Worm (Caenorhabditis elegans) whole organism, L2 larva: ENCODE results near the gene sra-38.

Source experiments
- C34F6.9 ChIP-seq: fragments of 150-350 bp; optimal IDR thresholded peaks from 2 replicates; lab custom pipeline; 2014; ENCODE audit warnings: missing biosample characterization, missing genetic modification characterization
- F13H6.1 ChIP-seq: sonication (generic microtip); optimal IDR thresholded peaks from 2 replicates; lab custom pipeline; 2016; ENCODE audit warnings: missing genetic modification characterization, missing compliant biosample characterization
- R02D3.7 ChIP-seq: fragments of 150-350 bp; optimal IDR thresholded peaks from 2 replicates; lab custom pipeline; 2014; ENCODE audit warnings: missing biosample characterization, missing genetic modification characterization
- Y55F3AM.14 ChIP-seq: fragments of 200-800 bp; sonication (Bioruptor generic); optimal IDR thresholded peaks from 2 replicates; lab custom pipeline; 2018; ENCODE audit warnings: mild to moderate bottlenecking, missing genetic modification characterization, missing compliant biosample characterization
- alr-1 ChIP-seq: fragments of 150-350 bp; optimal IDR thresholded peaks from 2 replicates; lab custom pipeline; 2014; ENCODE audit warnings: missing biosample characterization, missing genetic modification characterization
- aly-2 ChIP-seq: fragments of 150-350 bp; optimal IDR thresholded peaks from 2 replicates; lab custom pipeline; 2014; ENCODE audit warnings: missing biosample characterization, missing genetic modification characterization
- ama-1 ChIP-seq: fragments of 150-350 bp; optimal IDR thresholded peaks from 2 replicates; lab custom pipeline; 2018; ENCODE audit warnings: inconsistent platforms
- ceh-16 ChIP-seq: fragments of 150-350 bp; optimal IDR thresholded peaks from 2 replicates; lab custom pipeline; 2014; ENCODE audit warnings: missing biosample characterization, missing genetic modification characterization
- ceh-82 ChIP-seq: fragments of 150-350 bp; optimal IDR thresholded peaks from 2 replicates; lab custom pipeline; 2014; ENCODE audit warnings: missing biosample characterization, missing genetic modification characterization
- crh-2 ChIP-seq: sonication (generic microtip); optimal IDR thresholded peaks from 2 replicates; lab custom pipeline; 2017; ENCODE audit warnings: missing biosample characterization, missing genetic modification characterization
- elt-1 ChIP-seq: fragments of 150-350 bp; optimal IDR thresholded peaks from 2 replicates; lab custom pipeline; 2014; ENCODE audit warnings: missing biosample characterization, missing genetic modification characterization
- elt-3 ChIP-seq: sonication (generic microtip); optimal IDR thresholded peaks from 2 replicates; lab custom pipeline; 2017; ENCODE audit warnings: missing biosample characterization, missing genetic modification characterization
- fos-1 ChIP-seq: fragments of 150-350 bp; optimal IDR thresholded peaks from 2 replicates; lab custom pipeline; 2014; ENCODE audit warnings: missing biosample characterization, missing genetic modification characterization
- gmeb-1 ChIP-seq: fragments of 150-350 bp; optimal IDR thresholded peaks from 2 replicates; lab custom pipeline; 2014; ENCODE audit warnings: missing biosample characterization, missing genetic modification characterization
- lin-11 ChIP-seq: fragments of 150-350 bp; sonication (generic microtip); optimal IDR thresholded peaks from 2 replicates; lab custom pipeline; 2014; ENCODE audit warnings: missing biosample characterization, missing genetic modification characterization, inconsistent platforms, mixed read lengths
- lin-13 ChIP-seq: fragments of 150-350 bp; optimal IDR thresholded peaks from 2 replicates; lab custom pipeline; 2014; ENCODE audit warnings: missing biosample characterization, missing genetic modification reagents, missing genetic modification characterization
- lin-39 ChIP-seq: fragments of 150-350 bp; optimal IDR thresholded peaks from 2 replicates; lab custom pipeline; 2014; ENCODE audit warnings: missing biosample characterization, missing genetic modification reagents, missing genetic modification characterization
- lsy-2 ChIP-seq, 2 experiments: fragments of 150-350 bp in 1 of 2; sonication (generic microtip) in 1 of 2; optimal IDR thresholded peaks; 2 replicates each; lab custom pipeline; 2014 to 2017; ENCODE audit warnings: missing biosample characterization in 2 of 2, missing genetic modification characterization in 2 of 2
- mab-5 ChIP-seq: fragments of 150-350 bp; optimal IDR thresholded peaks from 2 replicates; lab custom pipeline; 2014; ENCODE audit warnings: missing biosample characterization, missing genetic modification characterization
- mdl-1 ChIP-seq, 2 experiments: fragments of 150-350 bp in 1 of 2; sonication (generic microtip) in 1 of 2; optimal IDR thresholded peaks; 2 replicates each; lab custom pipeline; 2017; ENCODE audit warnings: missing biosample characterization in 2 of 2, missing genetic modification characterization in 2 of 2
- nhr-10 ChIP-seq: sonication (generic microtip); optimal IDR thresholded peaks from 2 replicates; lab custom pipeline; 2017; ENCODE audit warnings: missing biosample characterization, missing genetic modification characterization
- nhr-129 ChIP-seq: fragments of 150-350 bp; optimal IDR thresholded peaks from 2 replicates; lab custom pipeline; 2014; ENCODE audit warnings: missing biosample characterization, missing genetic modification characterization
- nhr-21 ChIP-seq: fragments of 150-350 bp; optimal IDR thresholded peaks from 2 replicates; lab custom pipeline; 2014; ENCODE audit warnings: missing biosample characterization, missing genetic modification characterization
- nhr-237 ChIP-seq: fragments of 150-350 bp; optimal IDR thresholded peaks from 2 replicates; lab custom pipeline; 2014; ENCODE audit warnings: missing biosample characterization, missing genetic modification characterization
- nhr-25 ChIP-seq: fragments of 150-350 bp; sonication (generic microtip); optimal IDR thresholded peaks from 3 replicates; lab custom pipeline; 2014; ENCODE audit warnings: missing biosample characterization, missing genetic modification characterization
- nhr-6 ChIP-seq: fragments of 150-350 bp; optimal IDR thresholded peaks from 2 replicates; lab custom pipeline; 2014; ENCODE audit warnings: missing biosample characterization, missing genetic modification characterization
- nhr-77 ChIP-seq: fragments of 150-350 bp; optimal IDR thresholded peaks from 2 replicates; lab custom pipeline; 2014; ENCODE audit warnings: missing biosample characterization, missing genetic modification characterization
- peb-1 ChIP-seq: fragments of 150-350 bp; optimal IDR thresholded peaks from 2 replicates; lab custom pipeline; 2014; ENCODE audit warnings: missing biosample characterization, missing genetic modification characterization
- sem-4 ChIP-seq: fragments of 150-350 bp; optimal IDR thresholded peaks from 2 replicates; lab custom pipeline; 2014; ENCODE audit warnings: missing biosample characterization, missing genetic modification reagents, missing genetic modification characterization
- skn-1 ChIP-seq: sonication (generic microtip); optimal IDR thresholded peaks from 2 replicates; lab custom pipeline; 2017; ENCODE audit warnings: missing biosample characterization, missing genetic modification characterization
- sma-3 ChIP-seq: sonication (generic microtip); optimal IDR thresholded peaks from 2 replicates; lab custom pipeline; 2016; ENCODE audit warnings: missing genetic modification reagents, missing genetic modification characterization, missing compliant biosample characterization
- sma-9 ChIP-seq, 2 experiments: fragments of 150-350 bp in 1 of 2; sonication (generic microtip) in 1 of 2; optimal IDR thresholded peaks; 2 replicates each; lab custom pipeline; 2014 to 2016; ENCODE audit warnings: missing genetic modification characterization in 2 of 2, mild to moderate bottlenecking in 1 of 2, missing biosample characterization in 1 of 2, missing compliant biosample characterization in 1 of 2, missing genetic modification reagents in 1 of 2, moderate library complexity in 1 of 2
- unc-39 ChIP-seq: fragments of 150-350 bp; optimal IDR thresholded peaks from 2 replicates; lab custom pipeline; 2014; ENCODE audit warnings: missing biosample characterization, missing genetic modification characterization
- unc-55 ChIP-seq: fragments of 150-350 bp; sonication (generic microtip); optimal IDR thresholded peaks from 3 replicates; lab custom pipeline; 2014; ENCODE audit warnings: missing biosample characterization, missing genetic modification reagents, missing genetic modification characterization
- unc-62 ChIP-seq: fragments of 150-350 bp; optimal IDR thresholded peaks from 2 replicates; lab custom pipeline; 2014; ENCODE audit warnings: missing biosample characterization, missing genetic modification reagents, missing genetic modification characterization
- zag-1 ChIP-seq: fragments of 150-350 bp; optimal IDR thresholded peaks from 2 replicates; lab custom pipeline; 2014; ENCODE audit warnings: missing biosample characterization, missing genetic modification characterization
- ztf-4 ChIP-seq: fragments of 150-350 bp; optimal IDR thresholded peaks from 2 replicates; lab custom pipeline; 2014; ENCODE audit warnings: missing biosample characterization, missing genetic modification characterization

sra-38 gene

ce11 chrX:13945524-13945923, 45.6 kb upstream of the sra-38 start (continued):
- TF ChIP-seq mdl-1 (tag; optimal IDR thresholded peaks at IDR 0.05; lab: Kevin White, UChicago): peak; percentile 66 to 80
- peak; percentile 65 for TF ChIP-seq unc-55 (GFP tag; lab: Kevin White, UChicago)
- TF ChIP-seq lin-13 (GFP tag; lab: Kevin White, UChicago): peak; percentile 70
- no peak for TF ChIP-seq sma-3
- TF ChIP-seq peb-1 (tag; lab: Kevin White, UChicago): no peak
- TF ChIP-seq, all 48 proteins: peak for 16

ce11 chrX:13945090-13945489, 45.1 kb upstream of the sra-38 start:
- TF ChIP-seq mab-5 (tag; lab: Kevin White, UChicago): no peak
- no peak for TF ChIP-seq lin-13 (GFP tag; lab: Kevin White, UChicago)
- no peak for TF ChIP-seq nhr-6
- TF ChIP-seq F13H6.1 (tag; lab: Kevin White, UChicago): no peak
- TF ChIP-seq nhr-21 (tag; lab: Kevin White, UChicago): no peak
- TF ChIP-seq lin-11 (tag; lab: Kevin White, UChicago): no peak
- no peak for TF ChIP-seq lsy-2 (tag; optimal IDR thresholded peaks at IDR 0.05; lab: Kevin White, UChicago)
- no peak for TF ChIP-seq unc-62 (GFP tag; lab: Kevin White, UChicago)
- TF ChIP-seq ama-1: no peak
- no peak for TF ChIP-seq elt-3 (tag; lab: Kevin White, UChicago)
- no peak for TF ChIP-seq alr-1
- no peak for TF ChIP-seq elt-1 (tag; lab: Kevin White, UChicago)
- no peak for TF ChIP-seq nhr-10 (tag; lab: Kevin White, UChicago)
- no peak for TF ChIP-seq sma-3
- TF ChIP-seq Y55F3AM.14: no peak
- TF ChIP-seq lin-39 (tag; lab: Kevin White, UChicago): no peak
- TF ChIP-seq nhr-237: no peak
- no peak for TF ChIP-seq aly-2
- TF ChIP-seq nhr-129: no peak
- no peak for TF ChIP-seq unc-55 (GFP tag; lab: Kevin White, UChicago)
- TF ChIP-seq, all 48 proteins: peak for 0

ce11 chrX:13944184-13944583, 44.2 kb upstream of the sra-38 start:
- no peak for TF ChIP-seq C34F6.9 (tag; lab: Kevin White, UChicago)
- TF ChIP-seq nhr-129: no peak
- no peak for TF ChIP-seq lin-39 (tag; lab: Kevin White, UChicago)
- no peak for TF ChIP-seq unc-39
- no peak for TF ChIP-seq elt-1 (tag; lab: Kevin White, UChicago)
- no peak for TF ChIP-seq ceh-82 (tag; lab: Kevin White, UChicago)
- TF ChIP-seq R02D3.7 (tag; lab: Kevin White, UChicago): no peak
- no peak for TF ChIP-seq Y55F3AM.14
- TF ChIP-seq zag-1 (tag; lab: Kevin White, UChicago): no peak
- no peak for TF ChIP-seq gmeb-1 (tag; lab: Kevin White, UChicago)
- TF ChIP-seq aly-2: no peak

ce11 chrX:13941865-13942264, 41.9 kb upstream of the sra-38 start:
- TF ChIP-seq sma-9 (GFP tag; optimal IDR thresholded peaks at IDR 0.05; lab: Kevin White, UChicago) (no peak), sma-9 (tag; optimal IDR thresholded peaks at IDR 0.05; lab: Kevin White, UChicago) (no peak), peb-1 (tag; lab: Kevin White, UChicago) (no peak), nhr-77 (tag; lab: Kevin White, UChicago) (no peak), alr-1 (no peak), C34F6.9 (tag; lab: Kevin White, UChicago) (no peak), nhr-21 (tag; lab: Kevin White, UChicago) (no peak), lin-39 (tag; lab: Kevin White, UChicago) (no peak), unc-39 (no peak)
- TF ChIP-seq, all 48 proteins: peak for 0

ce11 chrX:13941296-13941695, 41.3 kb upstream of the sra-38 start:
- TF ChIP-seq ztf-4 (peak; percentile 37), nhr-25 (tag; lab: Kevin White, UChicago) (peak; percentile 43), nhr-21 (tag; lab: Kevin White, UChicago) (peak; percentile 83), peb-1 (tag; lab: Kevin White, UChicago) (no peak), C34F6.9 (tag; lab: Kevin White, UChicago) (peak; percentile 9), skn-1 (no peak), mab-5 (tag; lab: Kevin White, UChicago) (peak; percentile 41), elt-3 (tag; lab: Kevin White, UChicago) (no peak), lsy-2 (tag; optimal IDR thresholded peaks at IDR 0.05; lab: Kevin White, UChicago) (peak in 1 of 2 experiments; percentile 27), fos-1 (tag; lab: Kevin White, UChicago) (peak; percentile 7), sma-9 (GFP tag; optimal IDR thresholded peaks at IDR 0.05; lab: Kevin White, UChicago) (peak; percentile 48), sma-9 (tag; optimal IDR thresholded peaks at IDR 0.05; lab: Kevin White, UChicago) (no peak), unc-39 (no peak), sma-3 (peak; percentile 62), crh-2 (tag; lab: Kevin White, UChicago) (no peak), lin-39 (tag; lab: Kevin White, UChicago) (no peak), ceh-16 (tag; lab: Kevin White, UChicago) (peak; percentile 67), sem-4 (tag; lab: Kevin White, UChicago) (peak; percentile 38)
